Fruit fly (Drosophila melanogaster) whole organism, embryonic: ENCODE data around the gene Cyp9f2.

Experiments used
- CG10654 ChIP-seq: fragments of 200-800 bp; sonication (Bioruptor generic); optimal IDR thresholded peaks from 2 replicates; lab custom pipeline; 2016; ENCODE audit warnings: missing biosample characterization, missing genetic modification characterization
- CG11247 ChIP-seq: fragments of 200-800 bp; sonication (Bioruptor generic); IDR thresholded peaks from 2 replicates; pipeline ENCODE4 v1.3.6; 2022; ENCODE audit warnings: missing biosample characterization, missing genetic modification characterization
- CG11504 ChIP-seq: fragments of 200-800 bp; sonication (Bioruptor generic); optimal IDR thresholded peaks from 3 replicates; lab custom pipeline; 2019; ENCODE audit warnings: missing biosample characterization, mild to moderate bottlenecking, missing genetic modification characterization, moderate library complexity
- CG13287 ChIP-seq: fragments of 200-800 bp; sonication (Bioruptor generic); IDR thresholded peaks from 2 replicates; pipeline ENCODE4 v1.3.6; 2022; ENCODE audit warnings: missing biosample characterization, missing genetic modification characterization; ENCODE audit not compliant: partially characterized antibody
- CG13296 ChIP-seq: fragments of 200-800 bp; sonication (Bioruptor generic); optimal IDR thresholded peaks from 3 replicates; lab custom pipeline; 2018; ENCODE audit warnings: missing biosample characterization, mild to moderate bottlenecking, missing genetic modification characterization
- CG14710 ChIP-seq: fragments of 200-800 bp; sonication (Bioruptor generic); optimal IDR thresholded peaks from 3 replicates; lab custom pipeline; 2019; ENCODE audit warnings: missing biosample characterization, mild to moderate bottlenecking, missing genetic modification characterization, moderate library complexity
- CG14860 ChIP-seq: fragments of 200-800 bp; sonication (Bioruptor generic); IDR thresholded peaks from 3 replicates; pipeline ENCODE4 v1.3.6; 2022; ENCODE audit warnings: missing biosample characterization, missing genetic modification characterization; ENCODE audit not compliant: partially characterized antibody
- CG17186 ChIP-seq: fragments of 200-800 bp; sonication (Bioruptor generic); optimal IDR thresholded peaks from 3 replicates; lab custom pipeline; 2017; ENCODE audit warnings: missing biosample characterization, missing genetic modification reagents, missing genetic modification characterization
- CG2875 ChIP-seq: fragments of 200-800 bp; sonication (Bioruptor generic); optimal IDR thresholded peaks from 2 replicates; lab custom pipeline; 2017; ENCODE audit warnings: missing biosample characterization, mild to moderate bottlenecking, missing genetic modification characterization, missing genetic modification reagents
- CG7372 ChIP-seq: fragments of 200-800 bp; sonication (Bioruptor generic); IDR thresholded peaks from 2 replicates; pipeline ENCODE4 v1.3.6; 2022; ENCODE audit warnings: missing biosample characterization, missing genetic modification characterization
- CG7556 ChIP-seq: fragments of 200-800 bp; sonication (Bioruptor generic); optimal IDR thresholded peaks from 2 replicates; lab custom pipeline; 2017; ENCODE audit warnings: missing biosample characterization, mild to moderate bottlenecking, missing genetic modification characterization
- CG7928 ChIP-seq: fragments of 200-800 bp; sonication (Bioruptor generic); optimal IDR thresholded peaks from 2 replicates; lab custom pipeline; 2017; ENCODE audit warnings: missing biosample characterization, mild to moderate bottlenecking, missing genetic modification characterization
- Dbx ChIP-seq: fragments of 200-800 bp; sonication (Bioruptor generic); IDR thresholded peaks from 3 replicates; pipeline ENCODE4 v1.3.6; 2022; ENCODE audit warnings: missing biosample characterization, missing genetic modification characterization
- Dll ChIP-seq: fragments of 200-800 bp; sonication (Bioruptor generic); IDR thresholded peaks from 4 replicates; pipeline ENCODE4 v1.3.6; 2022; ENCODE audit warnings: missing biosample characterization, missing genetic modification characterization; ENCODE audit not compliant: partially characterized antibody
- E2f2 ChIP-seq: fragments of 200-800 bp; sonication (Bioruptor generic); IDR thresholded peaks from 2 replicates; pipeline ENCODE4 v1.3.6; 2022; ENCODE audit warnings: missing biosample characterization, missing genetic modification characterization
- Ets65A ChIP-seq: fragments of 200-800 bp; sonication (Bioruptor generic); peaks from one replicate; lab custom pipeline; 2016; ENCODE audit warnings: missing biosample characterization, missing genetic modification characterization
- Fer3 ChIP-seq: fragments of 200-800 bp; sonication (Bioruptor generic); optimal IDR thresholded peaks from 2 replicates; lab custom pipeline; 2018; ENCODE audit warnings: missing biosample characterization, mild to moderate bottlenecking, missing genetic modification characterization, moderate library complexity
- Hand ChIP-seq: fragments of 200-800 bp; sonication (Bioruptor generic); optimal IDR thresholded peaks from 2 replicates; lab custom pipeline; 2017; ENCODE audit warnings: mild to moderate bottlenecking, missing biosample characterization, missing genetic modification reagents, missing genetic modification characterization
- MBD-R2 ChIP-seq: fragments of 200-800 bp; sonication (Bioruptor generic); IDR thresholded peaks from 2 replicates; pipeline ENCODE4 v1.3.6; 2022; ENCODE audit warnings: missing biosample characterization, missing genetic modification characterization
- Ravus ChIP-seq: fragments of 200-800 bp; sonication (Bioruptor generic); IDR thresholded peaks from 2 replicates; pipeline ENCODE4 v1.3.6; 2022; ENCODE audit warnings: missing biosample characterization, missing genetic modification characterization
- YL-1 ChIP-seq: fragments of 200-800 bp; sonication (Bioruptor generic); optimal IDR thresholded peaks from 3 replicates; lab custom pipeline; 2017; ENCODE audit warnings: missing biosample characterization, mild to moderate bottlenecking, missing genetic modification characterization
- al ChIP-seq: fragments of 200-800 bp; sonication (Bioruptor generic); IDR thresholded peaks from 2 replicates; pipeline ENCODE4 v1.3.6; 2022; ENCODE audit warnings: missing biosample characterization, missing genetic modification characterization
- bowl ChIP-seq: fragments of 200-800 bp; sonication (Bioruptor generic); IDR thresholded peaks from 2 replicates; pipeline ENCODE4 v1.3.6; 2022; ENCODE audit warnings: missing biosample characterization, missing genetic modification characterization
- bsh ChIP-seq, 2 experiments: fragments of 200-800 bp; sonication (Bioruptor generic); optimal IDR thresholded peaks; 2 replicates each; lab custom pipeline; 2017 to 2018; ENCODE audit warnings: mild to moderate bottlenecking in 2 of 2, missing biosample characterization in 2 of 2, missing genetic modification characterization in 2 of 2, moderate library complexity in 1 of 2
- caup ChIP-seq: fragments of 200-800 bp; sonication (Bioruptor generic); optimal IDR thresholded peaks from 3 replicates; lab custom pipeline; 2017; ENCODE audit warnings: missing biosample characterization, mild to moderate bottlenecking, missing genetic modification characterization, moderate library complexity; ENCODE audit not compliant: severe bottlenecking
- chinmo ChIP-seq: fragments of 200-800 bp; sonication (Bioruptor generic); IDR thresholded peaks from 4 replicates; pipeline ENCODE4 v1.3.6; 2022; ENCODE audit warnings: missing biosample characterization, missing genetic modification characterization; ENCODE audit not compliant: partially characterized antibody
- dmrt11E ChIP-seq: fragments of 200-800 bp; sonication (Bioruptor generic); optimal IDR thresholded peaks from 3 replicates; lab custom pipeline; 2018; ENCODE audit warnings: missing biosample characterization, mild to moderate bottlenecking, missing genetic modification characterization, moderate library complexity
- dysf ChIP-seq: fragments of 200-800 bp; sonication (Bioruptor generic); IDR thresholded peaks from 3 replicates; pipeline ENCODE4 v1.3.6; 2022; ENCODE audit warnings: missing biosample characterization, missing genetic modification characterization
- eve ChIP-seq, 2 experiments: fragments of >200 bp; optimal IDR thresholded peaks; 2 replicates each; lab custom pipeline; 2017; ENCODE audit warnings: missing biosample characterization in 2 of 2, missing genetic modification characterization in 2 of 2
- gcm2 ChIP-seq: fragments of 200-800 bp; sonication (Bioruptor generic); optimal IDR thresholded peaks from 2 replicates; lab custom pipeline; 2016; ENCODE audit warnings: missing biosample characterization, missing genetic modification characterization
- gfzf ChIP-seq: fragments of 200-800 bp; sonication (Bioruptor generic); optimal IDR thresholded peaks from 2 replicates; lab custom pipeline; 2016; ENCODE audit warnings: missing biosample characterization, mild to moderate bottlenecking, missing genetic modification characterization, moderate library complexity
- grn ChIP-seq: fragments of 200-800 bp; sonication (Bioruptor generic); optimal IDR thresholded peaks from 3 replicates; lab custom pipeline; 2017; ENCODE audit warnings: missing biosample characterization, missing genetic modification characterization
- insv ChIP-seq, 2 experiments: fragments of 200-800 bp; sonication (Bioruptor generic); optimal IDR thresholded peaks; 3 replicates each; lab custom pipeline; 2016 to 2018; ENCODE audit warnings: missing biosample characterization in 2 of 2, missing genetic modification characterization in 2 of 2
- knrl ChIP-seq: fragments of 200-800 bp; sonication (Bioruptor generic); IDR thresholded peaks from 3 replicates; pipeline ENCODE4 v1.3.6; 2022; ENCODE audit warnings: missing biosample characterization, missing genetic modification characterization; ENCODE audit not compliant: partially characterized antibody
- lbe ChIP-seq: fragments of 200-800 bp; sonication (Bioruptor generic); optimal IDR thresholded peaks from 2 replicates; lab custom pipeline; 2016; ENCODE audit warnings: missing biosample characterization, mild to moderate bottlenecking, missing genetic modification characterization
- mld ChIP-seq: fragments of 200-800 bp; sonication (Bioruptor generic); IDR thresholded peaks from 3 replicates; pipeline ENCODE4 v1.3.6; 2022; ENCODE audit warnings: missing biosample characterization, missing genetic modification characterization; ENCODE audit not compliant: partially characterized antibody
- nerfin-1 ChIP-seq: fragments of 200-800 bp; sonication (Bioruptor generic); optimal IDR thresholded peaks from 3 replicates; lab custom pipeline; 2019; ENCODE audit warnings: missing biosample characterization, mild to moderate bottlenecking, missing genetic modification characterization, moderate library complexity
- nerfin-2 ChIP-seq: fragments of 200-800 bp; sonication (Bioruptor generic); IDR thresholded peaks from 2 replicates; pipeline ENCODE4 v1.3.6; 2022; ENCODE audit warnings: missing biosample characterization, missing genetic modification characterization; ENCODE audit not compliant: partially characterized antibody
- phol ChIP-seq: fragments of 200-800 bp; sonication (Bioruptor generic); optimal IDR thresholded peaks from 3 replicates; lab custom pipeline; 2018; ENCODE audit warnings: missing biosample characterization, mild to moderate bottlenecking, missing genetic modification characterization, moderate library complexity
- slbo ChIP-seq: fragments of 200-800 bp; sonication (Bioruptor generic); IDR thresholded peaks from 2 replicates; pipeline ENCODE4 v1.3.6; 2022; ENCODE audit warnings: missing biosample characterization, missing genetic modification characterization
- stwl ChIP-seq: fragments of 200-800 bp; sonication (Bioruptor generic); optimal IDR thresholded peaks from 3 replicates; lab custom pipeline; 2018; ENCODE audit warnings: missing biosample characterization, mild to moderate bottlenecking, missing genetic modification characterization, moderate library complexity
- tna ChIP-seq: fragments of 200-800 bp; sonication (Bioruptor generic); IDR thresholded peaks from 2 replicates; pipeline ENCODE4 v1.3.6; 2022; ENCODE audit warnings: missing biosample characterization, missing genetic modification characterization; ENCODE audit not compliant: partially characterized antibody
- unc-4 ChIP-seq: fragments of 200-800 bp; sonication (Bioruptor generic); IDR thresholded peaks from 2 replicates; pipeline ENCODE4 v1.3.6; 2022; ENCODE audit warnings: missing biosample characterization, missing genetic modification characterization; ENCODE audit not compliant: partially characterized antibody
- usp ChIP-seq: fragments of >200 bp; optimal IDR thresholded peaks from 2 replicates; lab custom pipeline; 2017; ENCODE audit warnings: missing biosample characterization, missing genetic modification characterization
- zf30C ChIP-seq: fragments of 200-800 bp; sonication (Bioruptor generic); optimal IDR thresholded peaks from 3 replicates; lab custom pipeline; 2018; ENCODE audit warnings: missing biosample characterization, mild to moderate bottlenecking, missing genetic modification characterization
- zfh1 ChIP-seq: fragments of 200-800 bp; sonication (Bioruptor generic); IDR thresholded peaks from 3 replicates; pipeline ENCODE4 v1.3.6; 2022; ENCODE audit warnings: missing biosample characterization, missing genetic modification characterization
- zfh2 ChIP-seq: fragments of 200-800 bp; sonication (Bioruptor generic); optimal IDR thresholded peaks from 2 replicates; lab custom pipeline; 2016; ENCODE audit warnings: missing biosample characterization, missing genetic modification characterization

Cyp9f2 gene

DNA sequence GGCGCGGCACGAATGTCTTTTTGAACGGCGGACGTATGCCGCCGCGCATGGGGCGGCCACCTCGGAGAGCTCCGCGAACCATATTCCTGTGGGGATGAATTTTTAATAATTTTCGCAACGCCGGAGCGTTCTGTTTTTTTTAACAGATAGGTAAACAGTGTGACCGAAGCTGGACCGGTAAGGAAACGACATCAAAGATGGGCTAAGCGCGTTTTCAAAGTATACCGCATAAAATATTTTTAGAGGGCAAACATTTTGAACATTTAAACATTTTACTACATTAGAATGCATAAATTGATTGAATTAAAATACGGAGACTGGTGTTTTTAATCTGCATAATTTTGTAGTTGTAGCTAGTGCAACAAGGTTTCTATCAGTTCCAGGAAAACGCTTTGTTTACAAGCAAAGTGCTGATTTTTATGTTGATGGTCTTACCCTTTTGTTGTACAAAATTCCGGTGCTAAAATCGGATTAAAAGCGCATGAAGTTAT is 23.3 kb upstream of the Cyp9f2 start, which contains the start of the genes CG5641 and CG5245 (continued):
- peak; percentile 85 for TF ChIP-seq gfzf (GFP tag; lab: Kevin White, UChicago)
- peak; percentile 64 for TF ChIP-seq E2f2 (GFP tag; lab: Robert Waterston, UW)
- no peak for TF ChIP-seq Hand (GFP tag; lab: Kevin White, UChicago)
- TF ChIP-seq dmrt11E, result no peak
- TF ChIP-seq nerfin-1 (tag; lab: Kevin White, UChicago), result peak; percentile 58
- peak in 1 of 2 experiments; percentile 0 for TF ChIP-seq insv (GFP tag; optimal IDR thresholded peaks at IDR 0.05; lab: Kevin White, UChicago)
- TF ChIP-seq zfh1 (GFP tag; lab: Robert Waterston, UW), result 0 out of 3 replicates have a peak, but pooled peaks have one; percentile 10
- peak; percentile 27 for TF ChIP-seq CG14710 (tag; lab: Kevin White, UChicago)
- TF ChIP-seq MBD-R2 (GFP tag; lab: Robert Waterston, UW), result peak; percentile 70
- peak; percentile 18; the same call in 1 of the 2 replicates for TF ChIP-seq CG13287 (GFP tag; lab: Robert Waterston, UW)
- peak; percentile 23 for TF ChIP-seq YL-1 (GFP tag; lab: Kevin White, UChicago)

DNA sequence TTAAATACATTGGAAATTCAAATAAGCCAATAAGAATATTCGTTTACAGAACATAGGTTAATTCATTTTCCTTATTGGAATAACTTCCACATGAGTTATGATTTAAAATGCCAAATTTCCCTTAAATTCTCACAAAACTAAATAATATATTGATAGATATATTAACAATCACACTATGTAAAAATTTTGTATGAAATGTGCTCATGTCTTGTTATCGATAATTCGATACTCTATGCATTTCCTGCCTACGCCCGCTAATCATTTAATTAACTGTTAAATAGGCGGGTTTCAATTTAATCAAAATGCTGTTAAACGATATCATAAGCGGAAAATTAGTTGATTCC is 20.5 kb upstream of the Cyp9f2 start, which contains the start of gene NANS:
Gene NANS (plus strand): TSS at position 269 of the 344 bp plus-strand sequence.
- TF ChIP-seq dysf (GFP tag; lab: Robert Waterston, UW), result no peak
- 0 out of 2 replicates have a peak, but pooled peaks have one; percentile 27 for TF ChIP-seq unc-4 (GFP tag; lab: Robert Waterston, UW)
- TF ChIP-seq CG13296 (GFP tag; lab: Kevin White, UChicago), result peak; percentile 5
- no peak for TF ChIP-seq gcm2
- no peak for TF ChIP-seq slbo
- TF ChIP-seq Dbx (GFP tag; lab: Robert Waterston, UW), result no peak
- TF ChIP-seq CG17186 (GFP tag; lab: Kevin White, UChicago), result no peak
- no peak for TF ChIP-seq eve (GFP tag; optimal IDR thresholded peaks at IDR 0.05; lab: Kevin White, UChicago)
- no peak for TF ChIP-seq CG11504 (tag; lab: Kevin White, UChicago)
- TF ChIP-seq CG10654 (GFP tag; lab: Kevin White, UChicago), result no peak
- peak; percentile 9 for TF ChIP-seq Fer3 (tag; lab: Kevin White, UChicago)
- no peak for TF ChIP-seq usp
- no peak for TF ChIP-seq grn (GFP tag; lab: Kevin White, UChicago)
- 0 out of 4 replicates have a peak, but pooled peaks have one; percentile 64 for TF ChIP-seq chinmo (GFP tag; lab: Robert Waterston, UW)
- TF ChIP-seq Dll, result peak; percentile 44; the same call in 1 of the 4 replicates
- TF ChIP-seq Ets65A (GFP tag; lab: Kevin White, UChicago), result no peak
- TF ChIP-seq stwl, result peak; percentile 6
- no peak for TF ChIP-seq bowl (GFP tag; lab: Robert Waterston, UW)
- TF ChIP-seq CG13287 (GFP tag; lab: Robert Waterston, UW), result peak; percentile 18; the same call in 1 of the 2 replicates
- TF ChIP-seq CG14860 (GFP tag; lab: Robert Waterston, UW), result no peak; the same call in 2 of the 3 replicates
- TF ChIP-seq lbe (GFP tag; lab: Kevin White, UChicago), result peak; percentile 17
- TF ChIP-seq CG11247 (GFP tag; lab: Robert Waterston, UW), result no peak
- TF ChIP-seq Ravus (GFP tag; lab: Robert Waterston, UW), result no peak
- no peak for TF ChIP-seq al
- no peak for TF ChIP-seq phol (tag; lab: Kevin White, UChicago)
- no peak for TF ChIP-seq caup (GFP tag; lab: Kevin White, UChicago)
- TF ChIP-seq zf30C (GFP tag; lab: Kevin White, UChicago), result no peak
- no peak for TF ChIP-seq bsh (GFP tag; optimal IDR thresholded peaks at IDR 0.05; lab: Kevin White, UChicago)
- no peak for TF ChIP-seq CG7928 (GFP tag; lab: Kevin White, UChicago)
- no peak for TF ChIP-seq knrl
- peak; percentile 38; the same call in 1 of the 2 replicates for TF ChIP-seq nerfin-2 (GFP tag; lab: Robert Waterston, UW)
- 0 out of 2 replicates have a peak, but pooled peaks have one; percentile 31 for TF ChIP-seq tna (GFP tag; lab: Robert Waterston, UW)
- TF ChIP-seq mld, result 0 out of 3 replicates have a peak, but pooled peaks have one; percentile 5
- TF ChIP-seq CG7556 (GFP tag; lab: Kevin White, UChicago), result no peak
- no peak for TF ChIP-seq zfh2
- TF ChIP-seq CG2875 (GFP tag; lab: Kevin White, UChicago), result no peak
- no peak for TF ChIP-seq CG7372 (GFP tag; lab: Robert Waterston, UW)
